Fruit fly (Drosophila melanogaster): ENCODE data around the gene CG3703.

Gene CG3703

dm6 chrX:945446-946013, at the start of gene CG3703:
TSS of gene CG3703 (minus strand) at chrX:945773.
- no peak for TF ChIP-seq CG8478 (optimal IDR thresholded peaks at IDR 0.05)
- TF ChIP-seq pan (optimal IDR thresholded peaks at IDR 0.05), result no peak
- TF ChIP-seq psq (optimal IDR thresholded peaks at IDR 0.05), result no peak
- no peak for TF ChIP-seq EcR (GFP tag; optimal IDR thresholded peaks at IDR 0.05)

dm6 chrX:990218-990617, 44.6 kb upstream of the CG3703 start, which contains the start of gene CG18823:
TSS of gene CG18823 (plus strand) at chrX:990518.
- TF ChIP-seq usp (GFP tag; optimal IDR thresholded peaks at IDR 0.05) (no peak), pan (optimal IDR thresholded peaks at IDR 0.05) (no peak), Dll (optimal IDR thresholded peaks at IDR 0.05) (no peak), psq (optimal IDR thresholded peaks at IDR 0.05) (no peak), CG8478 (optimal IDR thresholded peaks at IDR 0.05) (no peak), EcR (GFP tag; optimal IDR thresholded peaks at IDR 0.05) (no peak)

- TF ChIP-seq psq (optimal IDR thresholded peaks at IDR 0.05) (no peak), Dll (optimal IDR thresholded peaks at IDR 0.05) (no peak), CG8478 (optimal IDR thresholded peaks at IDR 0.05) (no peak), EcR (GFP tag; optimal IDR thresholded peaks at IDR 0.05) (no peak), usp (GFP tag; optimal IDR thresholded peaks at IDR 0.05) (no peak)
These were observed 40.3 kb upstream of the CG3703 start for dm6 chrX:985911-986310.

dm6 chrX:966818-967217, 21.2 kb upstream of the CG3703 start:
- TF ChIP-seq psq (optimal IDR thresholded peaks at IDR 0.05) (no peak), CG8478 (optimal IDR thresholded peaks at IDR 0.05) (no peak), pan (optimal IDR thresholded peaks at IDR 0.05) (no peak), EcR (GFP tag; optimal IDR thresholded peaks at IDR 0.05) (no peak), Dll (optimal IDR thresholded peaks at IDR 0.05) (no peak), usp (GFP tag; optimal IDR thresholded peaks at IDR 0.05) (no peak)

- TF ChIP-seq pan (optimal IDR thresholded peaks at IDR 0.05), result no peak
- no peak for TF ChIP-seq EcR (GFP tag; optimal IDR thresholded peaks at IDR 0.05)
- no peak for TF ChIP-seq usp (GFP tag; optimal IDR thresholded peaks at IDR 0.05)
- TF ChIP-seq psq (optimal IDR thresholded peaks at IDR 0.05), result no peak
- TF ChIP-seq CG8478 (optimal IDR thresholded peaks at IDR 0.05), result no peak
- TF ChIP-seq Dll (optimal IDR thresholded peaks at IDR 0.05), result no peak
These were observed 18.4 kb upstream of the CG3703 start for dm6 chrX:964012-964411.

dm6 chrX:955873-956272, 10.3 kb upstream of the CG3703 start:
- TF ChIP-seq usp (GFP tag; optimal IDR thresholded peaks at IDR 0.05) (no peak), pan (optimal IDR thresholded peaks at IDR 0.05) (no peak), EcR (GFP tag; optimal IDR thresholded peaks at IDR 0.05) (no peak), Dll (optimal IDR thresholded peaks at IDR 0.05) (no peak), CG8478 (optimal IDR thresholded peaks at IDR 0.05) (no peak)

- TF ChIP-seq usp (GFP tag; optimal IDR thresholded peaks at IDR 0.05) (no peak), EcR (GFP tag; optimal IDR thresholded peaks at IDR 0.05) (no peak), CG8478 (optimal IDR thresholded peaks at IDR 0.05) (no peak), pan (optimal IDR thresholded peaks at IDR 0.05) (no peak), Dll (optimal IDR thresholded peaks at IDR 0.05) (no peak)
These were observed 8.2 kb upstream of the CG3703 start for dm6 chrX:953807-954206.

- TF ChIP-seq EcR (GFP tag; optimal IDR thresholded peaks at IDR 0.05) (no peak), usp (GFP tag; optimal IDR thresholded peaks at IDR 0.05) (no peak), Dll (optimal IDR thresholded peaks at IDR 0.05) (no peak), CG8478 (optimal IDR thresholded peaks at IDR 0.05) (no peak), psq (optimal IDR thresholded peaks at IDR 0.05) (no peak), pan (optimal IDR thresholded peaks at IDR 0.05) (no peak)
These were observed 6.2 kb upstream of the CG3703 start, which contains the start of gene CG3690 for dm6 chrX:951800-952199. TSS of gene CG3690 (minus strand) at chrX:951900.

dm6 chrX:948285-948556, 2.6 kb upstream of the CG3703 start:
- TF ChIP-seq EcR (GFP tag; optimal IDR thresholded peaks at IDR 0.05) (no peak), usp (GFP tag; optimal IDR thresholded peaks at IDR 0.05) (no peak), psq (optimal IDR thresholded peaks at IDR 0.05) (no peak), CG8478 (optimal IDR thresholded peaks at IDR 0.05) (no peak), Dll (optimal IDR thresholded peaks at IDR 0.05) (no peak), pan (optimal IDR thresholded peaks at IDR 0.05) (no peak)

dm6 chrX:947450-948284, 2.1 kb upstream of the CG3703 start, which contains the start of gene CG3699:
TSS of gene CG3699 (minus strand) at chrX:947500.
- no peak for TF ChIP-seq Dll (optimal IDR thresholded peaks at IDR 0.05)

- TF ChIP-seq usp (GFP tag; optimal IDR thresholded peaks at IDR 0.05) (no peak), Dll (optimal IDR thresholded peaks at IDR 0.05) (no peak)
These were observed 589 bp upstream of the CG3703 start for dm6 chrX:946162-946561.

dm6 chrX:940580-941184, 4.9 kb downstream of the CG3703 start, which contains the start of the genes CG3704 and mus81:
TSS of gene CG3704 (minus strand) at chrX:940805.
TSS of gene mus81 (plus strand) at chrX:941075.
- peak; percentile 27 for TF ChIP-seq Dll (optimal IDR thresholded peaks at IDR 0.05)
- TF ChIP-seq pan (optimal IDR thresholded peaks at IDR 0.05), result no peak

- no peak for TF ChIP-seq CG8478 (optimal IDR thresholded peaks at IDR 0.05)
- TF ChIP-seq usp (GFP tag; optimal IDR thresholded peaks at IDR 0.05), result no peak
- TF ChIP-seq EcR (GFP tag; optimal IDR thresholded peaks at IDR 0.05), result no peak
- TF ChIP-seq pan (optimal IDR thresholded peaks at IDR 0.05), result no peak
- no peak for TF ChIP-seq psq (optimal IDR thresholded peaks at IDR 0.05)
These were observed 9.7 kb downstream of the CG3703 start for dm6 chrX:935901-936207.

All from whole organism.